Worm (Caenorhabditis elegans) whole organism, mixed stage, embryonic: ENCODE results near the gene F18A12.7.

ENCODE experiments used
- blmp-1 ChIP-seq: fragments of 150-350 bp; optimal IDR thresholded peaks from 2 replicates; lab custom pipeline; 2014; ENCODE audit warnings: missing biosample characterization, missing genetic modification characterization
- mep-1 ChIP-seq: fragments of 150-350 bp; optimal IDR thresholded peaks from 2 replicates; lab custom pipeline; 2017; ENCODE audit warnings: missing biosample characterization, missing genetic modification reagents, missing genetic modification characterization, inconsistent platforms
- nhr-12 ChIP-seq: fragments of 150-350 bp; optimal IDR thresholded peaks from 2 replicates; lab custom pipeline; 2014; ENCODE audit warnings: missing biosample characterization, missing genetic modification characterization
- nhr-237 ChIP-seq: fragments of 150-350 bp; optimal IDR thresholded peaks from 2 replicates; lab custom pipeline; 2014; ENCODE audit warnings: missing biosample characterization, missing genetic modification characterization

- TF ChIP-seq blmp-1 (tag; lab: Kevin White, UChicago) = no peak
- no peak for TF ChIP-seq nhr-12
- TF ChIP-seq mep-1 (tag; lab: Kevin White, UChicago) = no peak
- TF ChIP-seq nhr-237 = no peak
Measured at ce11 chrII:3385736-3386135, 28.5 kb downstream of the F18A12.7 start, which contains the start of gene T06D4.2.
